Fruit fly (Drosophila melanogaster): ENCODE results near the gene hll.

DNA sequence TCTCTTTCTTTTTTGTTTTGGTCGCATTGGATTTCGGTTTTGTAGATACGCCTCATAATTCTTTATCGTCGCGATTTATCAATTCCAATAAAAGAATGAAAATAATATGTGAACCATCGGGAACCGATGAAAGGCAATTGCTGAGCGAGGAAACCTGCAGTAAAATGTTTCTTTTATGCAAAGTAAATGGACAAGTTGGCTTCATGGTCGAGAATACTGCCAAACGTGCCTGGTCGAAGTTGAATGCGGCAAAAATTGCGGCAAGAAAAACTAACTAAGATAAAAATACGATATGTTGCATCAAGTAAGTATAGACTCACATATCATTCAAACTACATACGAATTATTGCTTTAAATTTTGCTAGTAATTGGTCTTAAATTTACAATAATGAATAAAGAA lies 19.0 kb upstream of the hll start, which contains the start of gene CG42692:
- no peak for TF ChIP-seq h (optimal IDR thresholded peaks at IDR 0.05)
- TF ChIP-seq insv (optimal IDR thresholded peaks at IDR 0.05): no peak
- TF ChIP-seq ttk (optimal IDR thresholded peaks at IDR 0.05): no peak
- no peak for TF ChIP-seq psq (optimal IDR thresholded peaks at IDR 0.05)
- no peak for TF ChIP-seq Sin3A (optimal IDR thresholded peaks at IDR 0.05)
- TF ChIP-seq Myc (optimal IDR thresholded peaks at IDR 0.05): no peak
